Worm (Caenorhabditis elegans) whole organism, L4 larva: ENCODE results near the gene pph-4.1.

Source experiments
- Y105C5A.15 ChIP-seq: fragments of 200-800 bp; sonication (Bioruptor generic); IDR thresholded peaks from 2 replicates; pipeline ENCODE4 v1.3.6; 2022; ENCODE audit warnings: missing genetic modification characterization, missing compliant biosample characterization
- lin-39 ChIP-seq: fragments of 150-350 bp; optimal IDR thresholded peaks from 2 replicates; lab custom pipeline; 2014; ENCODE audit warnings: missing biosample characterization, missing genetic modification reagents, missing genetic modification characterization
- lsy-2 ChIP-seq, 2 experiments: fragments of 150-350 bp in 1 of 2; sonication (generic microtip) in 1 of 2; optimal IDR thresholded peaks; 2 replicates each; lab custom pipeline; 2014 to 2017; ENCODE audit warnings: missing biosample characterization in 2 of 2, missing genetic modification characterization in 2 of 2
- mxl-2 ChIP-seq: fragments of 200-800 bp; sonication (Bioruptor generic); conservative IDR thresholded peaks from 2 replicates; pipeline ENCODE4 v1.3.6; 2022; ENCODE audit warnings: missing genetic modification reagents, missing genetic modification characterization, missing compliant biosample characterization
- nhr-42 ChIP-seq: fragments of 200-800 bp; sonication (Bioruptor generic); IDR thresholded peaks from 2 replicates; pipeline ENCODE4 v1.3.6; 2022; ENCODE audit warnings: missing genetic modification characterization, missing compliant biosample characterization

DNA sequence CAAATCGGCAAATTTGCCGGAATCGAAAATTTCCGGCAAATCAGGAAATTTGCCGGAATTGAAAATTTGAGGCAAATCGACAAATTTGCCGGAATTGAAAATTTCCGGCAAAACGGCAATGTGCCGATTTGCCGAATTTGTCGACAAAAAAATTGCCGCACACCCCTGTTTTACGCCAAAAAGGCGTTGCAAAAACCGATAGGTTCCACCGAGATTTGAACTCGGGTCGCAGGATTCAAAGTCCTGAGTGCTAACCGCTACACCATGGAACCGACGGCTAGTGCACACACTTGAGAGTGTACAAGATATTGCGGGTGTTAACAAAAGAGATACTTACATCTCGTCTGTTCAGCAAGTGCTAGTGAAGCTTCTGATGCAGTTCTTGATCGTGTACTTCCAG is 48.6 kb upstream of the pph-4.1 start:
- TF ChIP-seq mxl-2 (GFP tag; lab: Robert Waterston, UW) (no peak), nhr-42 (GFP tag; lab: Robert Waterston, UW) (0 out of 2 replicates have a peak, but pooled peaks have one; percentile 7), lsy-2 (tag; optimal IDR thresholded peaks at IDR 0.05; lab: Kevin White, UChicago) (no peak), lin-39 (tag; lab: Kevin White, UChicago) (no peak), Y105C5A.15 (GFP tag; lab: Robert Waterston, UW) (no peak)
